Fruit fly (Drosophila melanogaster) whole organism, embryonic: Measurements from ENCODE around the gene Rdh.

Source experiments
- Atf3 ChIP-seq: fragments of 200-800 bp; sonication (Bioruptor generic); optimal IDR thresholded peaks from 3 replicates; lab custom pipeline; 2016; ENCODE audit warnings: missing biosample characterization, missing genetic modification characterization
- CG10267 ChIP-seq: fragments of 200-800 bp; sonication (Bioruptor generic); optimal IDR thresholded peaks from 2 replicates; lab custom pipeline; 2018; ENCODE audit warnings: missing biosample characterization, mild to moderate bottlenecking, missing genetic modification characterization, moderate library complexity
- CG10274 ChIP-seq: fragments of 200-800 bp; sonication (Bioruptor generic); optimal IDR thresholded peaks from 3 replicates; lab custom pipeline; 2017; ENCODE audit warnings: missing biosample characterization, mild to moderate bottlenecking, missing genetic modification characterization
- CG10565 ChIP-seq: fragments of 200-800 bp; sonication (Bioruptor generic); optimal IDR thresholded peaks from 3 replicates; lab custom pipeline; 2016; ENCODE audit warnings: missing biosample characterization, mild to moderate bottlenecking, missing genetic modification characterization
- CG10979 ChIP-seq: fragments of 200-800 bp; sonication (Bioruptor generic); optimal IDR thresholded peaks from 2 replicates; lab custom pipeline; 2018; ENCODE audit warnings: missing biosample characterization, mild to moderate bottlenecking, missing genetic modification characterization, moderate library complexity
- CG11085 ChIP-seq: fragments of 200-800 bp; sonication (Bioruptor generic); IDR thresholded peaks from 2 replicates; pipeline ENCODE4 v1.3.6; 2022; ENCODE audit warnings: missing biosample characterization, missing genetic modification characterization
- CG11247 ChIP-seq: fragments of 200-800 bp; sonication (Bioruptor generic); IDR thresholded peaks from 2 replicates; pipeline ENCODE4 v1.3.6; 2022; ENCODE audit warnings: missing biosample characterization, missing genetic modification characterization
- CG12659 ChIP-seq: fragments of 200-800 bp; sonication (Bioruptor generic); optimal IDR thresholded peaks from 3 replicates; lab custom pipeline; 2017; ENCODE audit warnings: mild to moderate bottlenecking, missing biosample characterization, missing genetic modification reagents, missing genetic modification characterization
- CG13894 ChIP-seq: fragments of 200-800 bp; sonication (Bioruptor generic); optimal IDR thresholded peaks from 3 replicates; lab custom pipeline; 2018; ENCODE audit warnings: missing biosample characterization, mild to moderate bottlenecking, missing genetic modification characterization, moderate library complexity
- CG14441 ChIP-seq: fragments of 200-800 bp; sonication (Bioruptor generic); IDR thresholded peaks from 2 replicates; pipeline ENCODE4 v1.3.6; 2022; ENCODE audit warnings: missing biosample characterization, missing genetic modification characterization
- CG15601 ChIP-seq: fragments of 200-800 bp; sonication (Bioruptor generic); optimal IDR thresholded peaks from 3 replicates; lab custom pipeline; 2019; ENCODE audit warnings: missing biosample characterization, mild to moderate bottlenecking, missing genetic modification characterization, moderate library complexity
- CG17802 ChIP-seq: fragments of 200-800 bp; sonication (Bioruptor generic); optimal IDR thresholded peaks from 2 replicates; lab custom pipeline; 2018; ENCODE audit warnings: missing biosample characterization, mild to moderate bottlenecking, missing genetic modification characterization, moderate library complexity
- CG18599 ChIP-seq: fragments of 200-800 bp; sonication (Bioruptor generic); optimal IDR thresholded peaks from 3 replicates; lab custom pipeline; 2017; ENCODE audit warnings: missing biosample characterization, missing genetic modification characterization, mild to moderate bottlenecking, moderate library complexity, missing genetic modification reagents
- CG2199 ChIP-seq: fragments of 200-800 bp; sonication (Bioruptor generic); IDR thresholded peaks from 3 replicates; pipeline ENCODE4 v1.3.6; 2022; ENCODE audit warnings: missing biosample characterization, missing genetic modification characterization
- CG31365 ChIP-seq: fragments of 200-800 bp; sonication (Bioruptor generic); optimal IDR thresholded peaks from 2 replicates; lab custom pipeline; 2018; ENCODE audit warnings: missing biosample characterization, mild to moderate bottlenecking, missing genetic modification characterization
- CG31388 ChIP-seq: fragments of 200-800 bp; sonication (Bioruptor generic); optimal IDR thresholded peaks from 2 replicates; lab custom pipeline; 2016; ENCODE audit warnings: missing biosample characterization, missing genetic modification characterization
- CG34376 ChIP-seq: fragments of 200-800 bp; sonication (Bioruptor generic); optimal IDR thresholded peaks from 2 replicates; lab custom pipeline; 2018; ENCODE audit warnings: missing biosample characterization, mild to moderate bottlenecking, missing genetic modification characterization
- CG4404 ChIP-seq: fragments of 200-800 bp; sonication (Bioruptor generic); IDR thresholded peaks from 2 replicates; pipeline ENCODE4 v1.3.6; 2022; ENCODE audit warnings: missing biosample characterization, missing genetic modification characterization
- CG7556 ChIP-seq: fragments of 200-800 bp; sonication (Bioruptor generic); optimal IDR thresholded peaks from 2 replicates; lab custom pipeline; 2017; ENCODE audit warnings: missing biosample characterization, mild to moderate bottlenecking, missing genetic modification characterization
- CG7839 ChIP-seq: fragments of 200-800 bp; sonication (Bioruptor generic); optimal IDR thresholded peaks from 3 replicates; lab custom pipeline; 2018; ENCODE audit warnings: missing biosample characterization, mild to moderate bottlenecking, missing genetic modification characterization, moderate library complexity
- CG8089 ChIP-seq: fragments of 200-800 bp; sonication (Bioruptor generic); optimal IDR thresholded peaks from 3 replicates; lab custom pipeline; 2016; ENCODE audit warnings: missing biosample characterization, missing genetic modification characterization
- CG8388 ChIP-seq: fragments of 200-800 bp; sonication (Bioruptor generic); optimal IDR thresholded peaks from 2 replicates; lab custom pipeline; 2019; ENCODE audit warnings: missing biosample characterization, mild to moderate bottlenecking, missing genetic modification characterization, moderate library complexity
- CG8924 ChIP-seq: fragments of 200-800 bp; optimal IDR thresholded peaks from 3 replicates; lab custom pipeline; 2019; ENCODE audit warnings: missing biosample characterization, mild to moderate bottlenecking, missing genetic modification characterization, moderate library complexity
- CG9727 ChIP-seq: fragments of 200-800 bp; sonication (Bioruptor generic); optimal IDR thresholded peaks from 3 replicates; lab custom pipeline; 2017; ENCODE audit warnings: missing biosample characterization, mild to moderate bottlenecking, missing genetic modification characterization
- CG9876 ChIP-seq: fragments of 200-800 bp; sonication (Bioruptor generic); optimal IDR thresholded peaks from 2 replicates; lab custom pipeline; 2016; ENCODE audit warnings: missing biosample characterization, missing genetic modification characterization
- Chrac-16 ChIP-seq: fragments of 200-800 bp; sonication (Bioruptor generic); optimal IDR thresholded peaks from 3 replicates; lab custom pipeline; 2016; ENCODE audit warnings: missing biosample characterization, missing genetic modification characterization
- CoRest ChIP-seq: fragments of 200-800 bp; sonication (Bioruptor generic); optimal IDR thresholded peaks from 3 replicates; lab custom pipeline; 2018; ENCODE audit warnings: missing biosample characterization, mild to moderate bottlenecking, missing genetic modification characterization, moderate library complexity
- Dip3 ChIP-seq: fragments of 200-800 bp; sonication (Bioruptor generic); optimal IDR thresholded peaks from 3 replicates; lab custom pipeline; 2016; ENCODE audit warnings: missing biosample characterization, missing genetic modification characterization
- Hr3 ChIP-seq: fragments of 200-800 bp; sonication (Bioruptor generic); optimal IDR thresholded peaks from 3 replicates; lab custom pipeline; 2016; ENCODE audit warnings: missing biosample characterization, missing genetic modification characterization
- Lim3 ChIP-seq: fragments of 200-800 bp; sonication (Bioruptor generic); IDR thresholded peaks from 2 replicates; pipeline ENCODE4 v1.3.6; 2022; ENCODE audit warnings: missing biosample characterization, missing genetic modification characterization
- Lpt ChIP-seq: fragments of >200 bp; optimal IDR thresholded peaks from 2 replicates; lab custom pipeline; 2018; ENCODE audit warnings: missing biosample characterization, missing genetic modification characterization
- NC2α ChIP-seq: fragments of 200-800 bp; sonication (Bioruptor generic); optimal IDR thresholded peaks from 2 replicates; lab custom pipeline; 2016; ENCODE audit warnings: missing biosample characterization, missing genetic modification characterization
- Opbp ChIP-seq: fragments of 200-800 bp; sonication (Bioruptor generic); IDR thresholded peaks from 3 replicates; pipeline ENCODE4 v1.3.6; 2022; ENCODE audit warnings: missing biosample characterization, missing genetic modification characterization; ENCODE audit not compliant: partially characterized antibody
- Sox102F ChIP-seq: fragments of 200-800 bp; sonication (Bioruptor generic); optimal IDR thresholded peaks from 2 replicates; lab custom pipeline; 2018; ENCODE audit warnings: missing biosample characterization, mild to moderate bottlenecking, missing genetic modification characterization, moderate library complexity
- al ChIP-seq: fragments of 200-800 bp; sonication (Bioruptor generic); IDR thresholded peaks from 2 replicates; pipeline ENCODE4 v1.3.6; 2022; ENCODE audit warnings: missing biosample characterization, missing genetic modification characterization
- bowl ChIP-seq: fragments of 200-800 bp; sonication (Bioruptor generic); IDR thresholded peaks from 2 replicates; pipeline ENCODE4 v1.3.6; 2022; ENCODE audit warnings: missing biosample characterization, missing genetic modification characterization
- dpn ChIP-seq, 2 experiments: fragments of 200-800 bp; sonication (Bioruptor generic); optimal IDR thresholded peaks; 3 replicates each; lab custom pipeline; 2016; ENCODE audit warnings: missing biosample characterization in 2 of 2, missing genetic modification characterization in 2 of 2
- ems ChIP-seq: fragments of 200-800 bp; sonication (Bioruptor generic); optimal IDR thresholded peaks from 3 replicates; lab custom pipeline; 2016; ENCODE audit warnings: missing biosample characterization, missing genetic modification characterization
- hth ChIP-seq: fragments of >200 bp; optimal IDR thresholded peaks from 2 replicates; lab custom pipeline; 2017; ENCODE audit warnings: inconsistent platforms
- inv ChIP-seq: fragments of 200-800 bp; sonication (Bioruptor generic); IDR thresholded peaks from 2 replicates; pipeline ENCODE4 v1.3.6; 2022; ENCODE audit warnings: missing biosample characterization, missing genetic modification characterization; ENCODE audit not compliant: partially characterized antibody
- jumu ChIP-seq: fragments of 200-800 bp; sonication (Bioruptor generic); optimal IDR thresholded peaks from 3 replicates; lab custom pipeline; 2016; ENCODE audit warnings: missing biosample characterization, missing genetic modification characterization
- klu ChIP-seq: fragments of 200-800 bp; sonication (Bioruptor generic); IDR thresholded peaks from 2 replicates; pipeline ENCODE4 v1.3.6; 2022; ENCODE audit warnings: missing biosample characterization, missing genetic modification characterization
- lbe ChIP-seq: fragments of 200-800 bp; sonication (Bioruptor generic); optimal IDR thresholded peaks from 2 replicates; lab custom pipeline; 2016; ENCODE audit warnings: missing biosample characterization, mild to moderate bottlenecking, missing genetic modification characterization
- lmd ChIP-seq: fragments of 200-800 bp; sonication (Bioruptor generic); IDR thresholded peaks from 2 replicates; pipeline ENCODE4 v1.3.6; 2022; ENCODE audit warnings: missing biosample characterization, missing genetic modification characterization
- pan ChIP-seq, 4 experiments: fragments of >200 bp in 3 of 4; fragments of 200-800 bp in 1 of 4; sonication (Bioruptor generic) in 1 of 4; optimal IDR thresholded peaks in 3 of 4; IDR thresholded peaks in 1 of 4; 2 replicates each; pipeline versions ENCODE4 v1.3.6 to Lab custom; 2017 to 2022; ENCODE audit warnings: missing biosample characterization in 2 of 4, missing genetic modification characterization in 2 of 4, mixed read lengths in 1 of 4
- peb ChIP-seq: fragments of 200-800 bp; sonication (Bioruptor generic); IDR thresholded peaks from 2 replicates; pipeline ENCODE4 v1.3.6; 2022; ENCODE audit warnings: missing biosample characterization, missing genetic modification characterization
- pfk ChIP-seq: fragments of 200-800 bp; sonication (Bioruptor generic); optimal IDR thresholded peaks from 2 replicates; lab custom pipeline; 2018; ENCODE audit warnings: missing biosample characterization, mild to moderate bottlenecking, missing genetic modification characterization, moderate library complexity
- pum ChIP-seq: fragments of 200-800 bp; sonication (Bioruptor generic); optimal IDR thresholded peaks from 2 replicates; lab custom pipeline; 2016; ENCODE audit warnings: missing biosample characterization, missing genetic modification characterization
- repo ChIP-seq: fragments of 200-800 bp; sonication (Bioruptor generic); optimal IDR thresholded peaks from 2 replicates; lab custom pipeline; 2016; ENCODE audit warnings: missing biosample characterization, missing genetic modification characterization
- sd ChIP-seq: fragments of 200-800 bp; sonication (Bioruptor generic); optimal IDR thresholded peaks from 3 replicates; lab custom pipeline; 2018; ENCODE audit warnings: missing biosample characterization, mild to moderate bottlenecking, missing genetic modification characterization, moderate library complexity
- zen ChIP-seq: fragments of 200-800 bp; sonication (Bioruptor generic); optimal IDR thresholded peaks from 3 replicates; lab custom pipeline; 2018; ENCODE audit warnings: missing biosample characterization, mild to moderate bottlenecking, missing genetic modification characterization, moderate library complexity

The Rdh gene

DNA sequence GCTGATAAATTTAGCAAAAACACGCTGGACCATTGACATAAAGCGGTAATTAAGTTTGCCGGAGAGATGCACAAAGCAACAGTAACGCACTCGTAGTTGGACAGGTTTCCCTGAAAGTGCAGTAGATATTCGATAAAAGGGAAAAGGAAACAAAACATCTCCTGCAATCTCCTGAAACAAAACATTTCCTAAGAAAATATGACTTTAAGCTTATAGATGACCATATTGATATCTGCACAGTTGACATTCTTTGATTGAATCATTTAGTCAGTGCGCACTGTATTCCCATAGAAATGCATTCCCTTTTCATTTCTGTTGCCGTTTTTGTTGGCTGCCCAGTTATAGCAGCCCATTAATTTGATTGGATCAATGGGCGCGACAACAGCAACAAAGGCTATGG is 27.6 kb downstream of the Rdh start (continued):
- TF ChIP-seq CG14441 (GFP tag; lab: Robert Waterston, UW), result no peak
- no peak for TF ChIP-seq inv
- peak; percentile 61 for TF ChIP-seq CG8388
- no peak for TF ChIP-seq CG18599 (GFP tag; lab: Kevin White, UChicago)
- TF ChIP-seq CG10274, result no peak
- peak; percentile 66 for TF ChIP-seq Chrac-16 (GFP tag; lab: Kevin White, UChicago)
- TF ChIP-seq Hr3 (GFP tag; lab: Kevin White, UChicago), result peak; percentile 18
- peak; percentile 56 for TF ChIP-seq CG8924 (tag; lab: Kevin White, UChicago)
- TF ChIP-seq bowl, result no peak
- no peak for TF ChIP-seq Dip3 (GFP tag; lab: Kevin White, UChicago)
- no peak for TF ChIP-seq lbe (GFP tag; lab: Kevin White, UChicago)
- no peak for TF ChIP-seq Opbp (GFP tag; lab: Robert Waterston, UW)
- TF ChIP-seq CG12659 (GFP tag; lab: Kevin White, UChicago), result peak; percentile 30
- no peak for TF ChIP-seq CG9876
- peak; percentile 70 for TF ChIP-seq CoRest (tag; lab: Kevin White, UChicago)
- TF ChIP-seq repo (GFP tag; lab: Kevin White, UChicago), result no peak
- TF ChIP-seq CG10565 (GFP tag; lab: Kevin White, UChicago), result no peak
- TF ChIP-seq CG11085 (GFP tag; lab: Robert Waterston, UW), result no peak
- peak; percentile 51 for TF ChIP-seq CG4404 (GFP tag; lab: Robert Waterston, UW)
- no peak for TF ChIP-seq CG11247 (GFP tag; lab: Robert Waterston, UW)
- TF ChIP-seq CG13894, result no peak
- TF ChIP-seq CG7839 (tag; lab: Kevin White, UChicago), result peak; percentile 35
- no peak for TF ChIP-seq Lim3
- no peak for TF ChIP-seq al (GFP tag; lab: Robert Waterston, UW)
- no peak for TF ChIP-seq CG31365 (tag; lab: Kevin White, UChicago)
- no peak for TF ChIP-seq jumu (GFP tag; lab: Kevin White, UChicago)
- TF ChIP-seq Atf3 (GFP tag; lab: Kevin White, UChicago), result peak; percentile 21
- no peak for TF ChIP-seq CG17802 (tag; lab: Kevin White, UChicago)
- no peak for TF ChIP-seq CG34376
- no peak for TF ChIP-seq hth
- peak; percentile 66 for TF ChIP-seq lmd
- peak; percentile 48 for TF ChIP-seq CG10979
- no peak for TF ChIP-seq Lpt (GFP tag; lab: Kevin White, UChicago)
- TF ChIP-seq Sox102F, result peak; percentile 86
- no peak for TF ChIP-seq pfk (GFP tag; lab: Kevin White, UChicago)
- TF ChIP-seq pan (optimal IDR thresholded peaks at IDR 0.05; lab: Kevin White, UChicago), result no peak
- TF ChIP-seq pan (GFP tag; optimal IDR thresholded peaks at IDR 0.05 in 1 of 2, IDR thresholded peaks at IDR 0.05 in 1 of 2), result peak in 1 of 2 experiments; percentile 64
- TF ChIP-seq CG7556 (GFP tag; lab: Kevin White, UChicago), result peak; percentile 22
- no peak for TF ChIP-seq CG31388 (GFP tag; lab: Kevin White, UChicago)
- peak; percentile 60 for TF ChIP-seq CG8089 (GFP tag; lab: Kevin White, UChicago)
- peak; percentile 35 for TF ChIP-seq zen (tag; lab: Kevin White, UChicago)
- peak; percentile 22 for TF ChIP-seq CG10267
- TF ChIP-seq sd (tag; lab: Kevin White, UChicago), result no peak
- TF ChIP-seq dpn (GFP tag; optimal IDR thresholded peaks at IDR 0.05; lab: Kevin White, UChicago), result peak in 1 of 2 experiments; percentile 62
- TF ChIP-seq CG15601, result peak; percentile 56
- TF ChIP-seq ems (GFP tag; lab: Kevin White, UChicago), result no peak
- peak; percentile 31 for TF ChIP-seq CG9727 (GFP tag; lab: Kevin White, UChicago)
- TF ChIP-seq pum (GFP tag; lab: Kevin White, UChicago), result peak; percentile 20
- no peak for TF ChIP-seq klu (GFP tag; lab: Robert Waterston, UW)
- no peak; the same call in 1 of the 2 replicates for TF ChIP-seq peb (GFP tag; lab: Robert Waterston, UW)
- no peak for TF ChIP-seq NC2α (GFP tag; lab: Kevin White, UChicago)
- no peak for TF ChIP-seq CG2199
